Fruit fly (Drosophila melanogaster) whole organism, wandering third instar larva: ENCODE measurements around the gene CG15743.

Source experiments
- CG32264 ChIP-seq: fragments of 200-800 bp; sonication (Bioruptor generic); optimal IDR thresholded peaks from 2 replicates; lab custom pipeline; 2016; ENCODE audit warnings: missing biosample characterization, missing genetic modification characterization
- CG9705 ChIP-seq: fragments of 200-800 bp; sonication (Bioruptor generic); optimal IDR thresholded peaks from 2 replicates; lab custom pipeline; 2018; ENCODE audit warnings: missing biosample characterization, mild to moderate bottlenecking, missing genetic modification characterization
- CrebA ChIP-seq: fragments of 200-800 bp; sonication (Bioruptor generic); optimal IDR thresholded peaks from 2 replicates; lab custom pipeline; 2016; ENCODE audit warnings: missing biosample characterization, mild to moderate bottlenecking, missing genetic modification characterization, borderline replicate concordance
- Dfd ChIP-seq: fragments of >200 bp; optimal IDR thresholded peaks from 2 replicates; lab custom pipeline; 2017; ENCODE audit warnings: missing biosample characterization, missing genetic modification characterization
- Dif ChIP-seq: fragments of 200-275, 200-300 bp; sonication (Bioruptor generic); optimal IDR thresholded peaks from 2 replicates; lab custom pipeline; 2018; ENCODE audit warnings: missing biosample characterization, missing genetic modification characterization; ENCODE audit not compliant: partially characterized antibody
- GATAd ChIP-seq: sonication (Bioruptor generic); optimal IDR thresholded peaks from 2 replicates; lab custom pipeline; 2016; ENCODE audit warnings: missing biosample characterization, missing genetic modification characterization
- HLH106 ChIP-seq: fragments of 200-800 bp; optimal IDR thresholded peaks from 3 replicates; lab custom pipeline; 2019; ENCODE audit warnings: missing biosample characterization, mild to moderate bottlenecking, missing genetic modification characterization, moderate library complexity
- Hnf4 ChIP-seq: fragments of 200-800 bp; sonication (Bioruptor generic); optimal IDR thresholded peaks from 2 replicates; lab custom pipeline; 2016; ENCODE audit warnings: missing biosample characterization, mild to moderate bottlenecking, missing genetic modification characterization
- Hr78 ChIP-seq: fragments of >200 bp; optimal IDR thresholded peaks from 2 replicates; lab custom pipeline; 2017; ENCODE audit warnings: missing biosample characterization, missing genetic modification characterization
- Hr83 ChIP-seq: fragments of 200-300 bp; sonication (Bioruptor generic); optimal IDR thresholded peaks from 2 replicates; lab custom pipeline; 2016; ENCODE audit warnings: missing biosample characterization, mild to moderate bottlenecking, missing genetic modification characterization, moderate library complexity; ENCODE audit not compliant: poor library complexity, severe bottlenecking
- Jra ChIP-seq: sonication (Bioruptor generic); optimal IDR thresholded peaks from 2 replicates; lab custom pipeline; 2016; ENCODE audit warnings: missing biosample characterization, missing genetic modification characterization
- Mio ChIP-seq: sonication (Bioruptor generic); optimal IDR thresholded peaks from 2 replicates; lab custom pipeline; 2016; ENCODE audit warnings: missing biosample characterization, missing genetic modification characterization
- Myc ChIP-seq: fragments of >200 bp; optimal IDR thresholded peaks from 2 replicates; lab custom pipeline; 2017
- N ChIP-seq: fragments of >200 bp; optimal IDR thresholded peaks from 2 replicates; lab custom pipeline; 2018; ENCODE audit warnings: missing biosample characterization, missing external identifiers, missing genetic modification characterization
- OdsH ChIP-seq: fragments of 200-800 bp; sonication (Bioruptor generic); optimal IDR thresholded peaks from 2 replicates; lab custom pipeline; 2016; ENCODE audit warnings: missing biosample characterization, mild to moderate bottlenecking, missing genetic modification characterization
- Rel ChIP-seq, 2 experiments: fragments of 200-800 bp; sonication (Bioruptor generic) in 1 of 2; optimal IDR thresholded peaks; 2 replicates in 1 of 2; 3 replicates in 1 of 2; lab custom pipeline; 2016 to 2019; ENCODE audit warnings: mild to moderate bottlenecking in 2 of 2, missing biosample characterization in 2 of 2, missing genetic modification characterization in 2 of 2, moderate library complexity in 1 of 2
- Sp1 ChIP-seq: fragments of 200-800 bp; sonication (Bioruptor generic); optimal IDR thresholded peaks from 3 replicates; lab custom pipeline; 2019; ENCODE audit warnings: missing biosample characterization, mild to moderate bottlenecking, missing genetic modification characterization, moderate library complexity
- Vsx2 ChIP-seq: fragments of 200-300, 225-300 bp; sonication (Bioruptor generic); optimal IDR thresholded peaks from 2 replicates; lab custom pipeline; 2018; ENCODE audit warnings: missing biosample characterization, missing genetic modification characterization; ENCODE audit not compliant: partially characterized antibody
- br ChIP-seq: fragments of 200-800 bp; sonication (Bioruptor generic); optimal IDR thresholded peaks from 2 replicates; lab custom pipeline; 2016; ENCODE audit warnings: missing biosample characterization, missing genetic modification characterization
- brk ChIP-seq: fragments of 200-800 bp; sonication (Bioruptor generic); optimal IDR thresholded peaks from 2 replicates; lab custom pipeline; 2016; ENCODE audit warnings: missing biosample characterization, mild to moderate bottlenecking, missing genetic modification characterization
- dl ChIP-seq, 2 experiments: fragments of 175-275, 200-275 bp in 1 of 2; fragments of 200-275 bp in 1 of 2; sonication (Bioruptor generic); optimal IDR thresholded peaks; lab custom pipeline; 2018; ENCODE audit warnings: mild to moderate bottlenecking in 2 of 2, missing biosample characterization in 2 of 2, missing genetic modification characterization in 2 of 2, moderate library complexity in 2 of 2; ENCODE audit not compliant: partially characterized antibody in 2 of 2, insufficient read depth in 1 of 2
- dmrt93B ChIP-seq: fragments of 200-800 bp; sonication (Bioruptor generic); optimal IDR thresholded peaks from 2 replicates; lab custom pipeline; 2018; ENCODE audit warnings: missing biosample characterization, mild to moderate bottlenecking, missing genetic modification characterization
- dsf ChIP-seq: sonication (Bioruptor generic); optimal IDR thresholded peaks from 2 replicates; lab custom pipeline; 2016; ENCODE audit warnings: missing biosample characterization, missing genetic modification characterization, borderline replicate concordance
- ey ChIP-seq: fragments of 200-800 bp; sonication (Bioruptor generic); optimal IDR thresholded peaks from 2 replicates; lab custom pipeline; 2016; ENCODE audit warnings: missing biosample characterization, missing genetic modification characterization
- foxo ChIP-seq, 2 experiments: fragments of 200-800 bp; sonication (Bioruptor generic); optimal IDR thresholded peaks; 2 replicates in 1 of 2; 3 replicates in 1 of 2; lab custom pipeline; 2016 to 2017; ENCODE audit warnings: missing biosample characterization in 2 of 2, missing genetic modification characterization in 2 of 2
- fru ChIP-seq: fragments of 200-800 bp; sonication (Bioruptor generic); optimal IDR thresholded peaks from 3 replicates; lab custom pipeline; 2016; ENCODE audit warnings: missing biosample characterization, mild to moderate bottlenecking, missing genetic modification characterization
- h ChIP-seq: fragments of 200-800 bp; sonication (Bioruptor generic); optimal IDR thresholded peaks from 3 replicates; lab custom pipeline; 2016; ENCODE audit warnings: missing biosample characterization, mild to moderate bottlenecking, missing genetic modification characterization
- lola ChIP-seq: fragments of >200 bp; optimal IDR thresholded peaks from 2 replicates; lab custom pipeline; 2017; ENCODE audit warnings: missing biosample characterization, missing genetic modification characterization
- pan ChIP-seq: fragments of >200 bp; optimal IDR thresholded peaks from 2 replicates; lab custom pipeline; 2017
- psq ChIP-seq: fragments of 200-800 bp; sonication (Bioruptor generic); optimal IDR thresholded peaks from 3 replicates; lab custom pipeline; 2017; ENCODE audit warnings: missing biosample characterization, mild to moderate bottlenecking, missing genetic modification characterization, moderate library complexity
- rgr ChIP-seq: fragments of 200-800 bp; sonication (Bioruptor generic); optimal IDR thresholded peaks from 3 replicates; lab custom pipeline; 2016; ENCODE audit warnings: missing biosample characterization, mild to moderate bottlenecking, missing genetic modification characterization
- sage ChIP-seq: fragments of 200-800 bp; sonication (Bioruptor generic); optimal IDR thresholded peaks from 2 replicates; lab custom pipeline; 2016; ENCODE audit warnings: missing biosample characterization, mild to moderate bottlenecking, missing genetic modification characterization
- sv ChIP-seq: fragments of 200-800 bp; sonication (Bioruptor generic); optimal IDR thresholded peaks from 3 replicates; lab custom pipeline; 2016; ENCODE audit warnings: missing biosample characterization, missing genetic modification characterization
- tai ChIP-seq: sonication (Bioruptor generic); optimal IDR thresholded peaks from 2 replicates; lab custom pipeline; 2016; ENCODE audit warnings: missing biosample characterization, missing genetic modification characterization
- usp ChIP-seq: fragments of >200 bp; optimal IDR thresholded peaks from 2 replicates; lab custom pipeline; 2017; ENCODE audit warnings: missing biosample characterization, missing genetic modification characterization
- woc ChIP-seq: sonication (Bioruptor generic); optimal IDR thresholded peaks from 2 replicates; lab custom pipeline; 2016; ENCODE audit warnings: missing biosample characterization, mild to moderate bottlenecking, missing genetic modification characterization

CG15743 gene

dm6 chrX:13313133-13313532 lies 27.6 kb downstream of the CG15743 start:
- TF ChIP-seq GATAd (GFP tag; lab: Kevin White, UChicago) = no peak
- TF ChIP-seq Vsx2 (GFP tag; lab: Kevin White, UChicago) = no peak
- TF ChIP-seq tai (GFP tag; lab: Kevin White, UChicago) = no peak
- no peak for TF ChIP-seq pan
- TF ChIP-seq h (GFP tag; lab: Kevin White, UChicago) = no peak
- TF ChIP-seq Hr83 (GFP tag; lab: Kevin White, UChicago) = no peak
- no peak for TF ChIP-seq rgr (GFP tag; lab: Kevin White, UChicago)

- TF ChIP-seq Dif (GFP tag; lab: Kevin White, UChicago) = no peak
- no peak for TF ChIP-seq tai (GFP tag; lab: Kevin White, UChicago)
- TF ChIP-seq foxo (GFP tag; optimal IDR thresholded peaks at IDR 0.05; lab: Kevin White, UChicago) = no peak
- no peak for TF ChIP-seq br (GFP tag; lab: Kevin White, UChicago)
- no peak for TF ChIP-seq usp (GFP tag; lab: Kevin White, UChicago)
- no peak for TF ChIP-seq Jra
Observed at dm6 chrX:13314323-13314722, 28.8 kb downstream of the CG15743 start.

- TF ChIP-seq Hr78 (GFP tag; lab: Kevin White, UChicago) (no peak), Dfd (peak; percentile 25)
Observed at dm6 chrX:13314789-13315462, 29.4 kb downstream of the CG15743 start.

- TF ChIP-seq psq (no peak), pan (no peak), N (GFP tag; lab: Kevin White, UChicago) (no peak), usp (GFP tag; lab: Kevin White, UChicago) (no peak), rgr (GFP tag; lab: Kevin White, UChicago) (no peak), dl (GFP tag; optimal IDR thresholded peaks at IDR 0.05; lab: Kevin White, UChicago; ENCODE audit: insufficient read depth in 1 of 2, partially characterized antibody in 2 of 2) (no peak), h (GFP tag; lab: Kevin White, UChicago) (no peak), ey (GFP tag; lab: Kevin White, UChicago) (no peak), Mio (GFP tag; lab: Kevin White, UChicago) (no peak), Rel (GFP tag; optimal IDR thresholded peaks at IDR 0.05; lab: Kevin White, UChicago) (no peak), Rel (tag; optimal IDR thresholded peaks at IDR 0.05; lab: Kevin White, UChicago) (no peak), CG9705 (GFP tag; lab: Kevin White, UChicago) (no peak), brk (GFP tag; lab: Kevin White, UChicago) (no peak), lola (GFP tag; lab: Kevin White, UChicago) (no peak), Dif (GFP tag; lab: Kevin White, UChicago) (no peak), fru (GFP tag; lab: Kevin White, UChicago) (no peak), CG32264 (no peak), sv (GFP tag; lab: Kevin White, UChicago) (no peak), tai (GFP tag; lab: Kevin White, UChicago) (no peak)
Observed at dm6 chrX:13315463-13315817, 29.9 kb downstream of the CG15743 start.

dm6 chrX:13319376-13319883 lies 33.9 kb downstream of the CG15743 start:
- peak; percentile 49 for TF ChIP-seq h (GFP tag; lab: Kevin White, UChicago)
- peak; percentile 40 for TF ChIP-seq dmrt93B (GFP tag; lab: Kevin White, UChicago)
- TF ChIP-seq Rel (GFP tag; optimal IDR thresholded peaks at IDR 0.05; lab: Kevin White, UChicago) = no peak
- TF ChIP-seq Rel (tag; optimal IDR thresholded peaks at IDR 0.05; lab: Kevin White, UChicago) = peak; percentile 65
- peak; percentile 28 for TF ChIP-seq sage
- no peak for TF ChIP-seq Hr78 (GFP tag; lab: Kevin White, UChicago)
- TF ChIP-seq ey (GFP tag; lab: Kevin White, UChicago) = peak; percentile 15
- peak; percentile 74 for TF ChIP-seq Vsx2 (GFP tag; lab: Kevin White, UChicago)
- TF ChIP-seq GATAd (GFP tag; lab: Kevin White, UChicago) = no peak
- peak; percentile 85 for TF ChIP-seq Hnf4 (GFP tag; lab: Kevin White, UChicago)
- TF ChIP-seq OdsH (GFP tag; lab: Kevin White, UChicago) = peak; percentile 41
- TF ChIP-seq br (GFP tag; lab: Kevin White, UChicago) = no peak
- TF ChIP-seq Dif (GFP tag; lab: Kevin White, UChicago) = peak; percentile 86
- TF ChIP-seq dsf (GFP tag; lab: Kevin White, UChicago) = no peak
- peak; percentile 76 for TF ChIP-seq woc (GFP tag; lab: Kevin White, UChicago)
- peak in 1 of 2 experiments; percentile 57 for TF ChIP-seq foxo (GFP tag; optimal IDR thresholded peaks at IDR 0.05; lab: Kevin White, UChicago)
- TF ChIP-seq dl (GFP tag; optimal IDR thresholded peaks at IDR 0.05; lab: Kevin White, UChicago; ENCODE audit: insufficient read depth in 1 of 2, partially characterized antibody in 2 of 2) = peak; percentile 58 to 83
- TF ChIP-seq psq = peak; percentile 50
- peak; percentile 32 for TF ChIP-seq rgr (GFP tag; lab: Kevin White, UChicago)
- peak; percentile 94 for TF ChIP-seq Myc (lab: Kevin White, UChicago)
- TF ChIP-seq N (GFP tag; lab: Kevin White, UChicago) = no peak
- peak; percentile 35 for TF ChIP-seq fru (GFP tag; lab: Kevin White, UChicago)
- TF ChIP-seq Hr83 (GFP tag; lab: Kevin White, UChicago) = no peak
- peak; percentile 78 for TF ChIP-seq HLH106 (tag; lab: Kevin White, UChicago)
- TF ChIP-seq CG9705 (GFP tag; lab: Kevin White, UChicago) = peak; percentile 60
- peak; percentile 1 for TF ChIP-seq CrebA (GFP tag; lab: Kevin White, UChicago)
- no peak for TF ChIP-seq sv (GFP tag; lab: Kevin White, UChicago)
- peak; percentile 88 for TF ChIP-seq Sp1 (GFP tag; lab: Kevin White, UChicago)
- TF ChIP-seq brk (GFP tag; lab: Kevin White, UChicago) = peak; percentile 37
